Worm (Caenorhabditis elegans): Measurements from ENCODE around the gene W04H10.6.

Gene W04H10.6

ce11 chrII:608341-608740 lies at the start of gene W04H10.6:
W04H10.6 (minus strand) TSS chrII:608441.
- no peak for TF ChIP-seq nhr-76 (tag; optimal IDR thresholded peaks at IDR 0.05)
- no peak for TF ChIP-seq sem-2 (GFP tag; optimal IDR thresholded peaks at IDR 0.05)
- TF ChIP-seq bed-3 (GFP tag; optimal IDR thresholded peaks at IDR 0.05), result no peak
- TF ChIP-seq pha-4 (tag; optimal IDR thresholded peaks at IDR 0.05), result no peak
- no peak for TF ChIP-seq snpc-4 (tag; optimal IDR thresholded peaks at IDR 0.05)
- no peak for TF ChIP-seq lsy-2 (tag; optimal IDR thresholded peaks at IDR 0.05)
- TF ChIP-seq ceh-83 (GFP tag; optimal IDR thresholded peaks at IDR 0.05), result no peak
- no peak for TF ChIP-seq ceh-39 (tag; optimal IDR thresholded peaks at IDR 0.05)
- no peak for TF ChIP-seq nhr-12 (tag; optimal IDR thresholded peaks at IDR 0.05)
- TF ChIP-seq elt-3 (tag; optimal IDR thresholded peaks at IDR 0.05), result no peak

- TF ChIP-seq ham-2 (GFP tag; optimal IDR thresholded peaks at IDR 0.05) (peak; percentile 35), lin-13 (tag; optimal IDR thresholded peaks at IDR 0.05) (no peak)
Observed at ce11 chrII:651324-651723, 43.1 kb upstream of the W04H10.6 start.

ce11 chrII:650321-651005 lies 42.2 kb upstream of the W04H10.6 start, which contains the start of the genes K07E8.7 and frpr-14:
K07E8.7 (minus strand) TSS chrII:650367.
frpr-14 (plus strand) TSS chrII:650955.
- peak; percentile 33 for TF ChIP-seq ces-1 (GFP tag; optimal IDR thresholded peaks at IDR 0.05)
- TF ChIP-seq elt-3 (tag; optimal IDR thresholded peaks at IDR 0.05), result no peak
- TF ChIP-seq lsy-2 (tag; optimal IDR thresholded peaks at IDR 0.05), result peak; percentile 28

- no peak for TF ChIP-seq ceh-83 (GFP tag; optimal IDR thresholded peaks at IDR 0.05)
- peak; percentile 9 for TF ChIP-seq ham-2 (GFP tag; optimal IDR thresholded peaks at IDR 0.05)
Observed at ce11 chrII:643733-644132, 35.5 kb upstream of the W04H10.6 start.

ce11 chrII:639467-639866 lies 31.2 kb upstream of the W04H10.6 start, which contains the start of gene K07E8.6:
K07E8.6 (minus strand) TSS chrII:639567.
- TF ChIP-seq ham-2 (GFP tag; optimal IDR thresholded peaks at IDR 0.05) (no peak), nhr-76 (tag; optimal IDR thresholded peaks at IDR 0.05) (no peak), ces-1 (GFP tag; optimal IDR thresholded peaks at IDR 0.05) (no peak), mep-1 (tag; optimal IDR thresholded peaks at IDR 0.05) (no peak)

- TF ChIP-seq lin-32 (GFP tag; optimal IDR thresholded peaks at IDR 0.05) (no peak), ham-2 (GFP tag; optimal IDR thresholded peaks at IDR 0.05) (no peak), sptf-1 (tag; optimal IDR thresholded peaks at IDR 0.05) (no peak), nhr-237 (tag; optimal IDR thresholded peaks at IDR 0.05) (no peak), nhr-2 (tag; optimal IDR thresholded peaks at IDR 0.05) (no peak), unc-120 (tag; optimal IDR thresholded peaks at IDR 0.05; ENCODE audit: poor library complexity, severe bottlenecking) (no peak), bed-3 (GFP tag; optimal IDR thresholded peaks at IDR 0.05) (no peak), mab-5 (tag; optimal IDR thresholded peaks at IDR 0.05) (no peak), pha-4 (tag; optimal IDR thresholded peaks at IDR 0.05) (no peak), elt-1 (tag; optimal IDR thresholded peaks at IDR 0.05; ENCODE audit: borderline replicate concordance, insufficient read depth) (no peak), ces-1 (GFP tag; optimal IDR thresholded peaks at IDR 0.05) (no peak), hlh-1 (tag; optimal IDR thresholded peaks at IDR 0.05) (no peak), mls-2 (tag; optimal IDR thresholded peaks at IDR 0.05) (no peak), ztf-11 (tag; optimal IDR thresholded peaks at IDR 0.05) (no peak), nhr-76 (tag; optimal IDR thresholded peaks at IDR 0.05) (no peak), ceh-43 (GFP tag; optimal IDR thresholded peaks at IDR 0.05) (no peak), unc-39 (tag; optimal IDR thresholded peaks at IDR 0.05) (no peak)
Observed at ce11 chrII:633984-634383, 25.7 kb upstream of the W04H10.6 start, which contains the start of gene T04B8.1. T04B8.1 (plus strand) TSS chrII:634284.

ce11 chrII:627913-628312 lies 19.7 kb upstream of the W04H10.6 start:
- TF ChIP-seq nhr-237 (tag; optimal IDR thresholded peaks at IDR 0.05) (no peak), lsy-2 (tag; optimal IDR thresholded peaks at IDR 0.05) (no peak), cnd-1 (tag; optimal IDR thresholded peaks at IDR 0.05) (no peak), ceh-83 (GFP tag; optimal IDR thresholded peaks at IDR 0.05) (no peak), mls-2 (tag; optimal IDR thresholded peaks at IDR 0.05) (no peak), flh-1 (GFP tag; optimal IDR thresholded peaks at IDR 0.05) (no peak), drap-1 (GFP tag; optimal IDR thresholded peaks at IDR 0.05) (no peak), nhr-28 (tag; optimal IDR thresholded peaks at IDR 0.05) (no peak), nhr-76 (tag; optimal IDR thresholded peaks at IDR 0.05) (no peak), snpc-4 (tag; optimal IDR thresholded peaks at IDR 0.05) (no peak), hlh-1 (tag; optimal IDR thresholded peaks at IDR 0.05) (no peak), blmp-1 (tag; optimal IDR thresholded peaks at IDR 0.05) (no peak), unc-62 (GFP tag; optimal IDR thresholded peaks at IDR 0.05) (no peak), M03D4.4 (tag; optimal IDR thresholded peaks at IDR 0.05) (no peak), nhr-2 (tag; optimal IDR thresholded peaks at IDR 0.05) (no peak), ham-2 (GFP tag; optimal IDR thresholded peaks at IDR 0.05) (no peak), tbx-8 (GFP tag; optimal IDR thresholded peaks at IDR 0.05) (no peak), pha-4 (tag; optimal IDR thresholded peaks at IDR 0.05) (no peak), lin-32 (GFP tag; optimal IDR thresholded peaks at IDR 0.05) (no peak)
